Fruit fly (Drosophila melanogaster): Measurements from ENCODE around the gene mRpS11.

- TF ChIP-seq CTCF (optimal IDR thresholded peaks at IDR 0.05) (peak; percentile 14 to 34), CG8478 (optimal IDR thresholded peaks at IDR 0.05) (no peak)
Measured at dm6 chr3R:17072526-17073114, at the start of gene mRpS11, which contains the start of gene Ns1.

All from S2 (cell line).